Worm (Caenorhabditis elegans) whole organism, L2 larva: Measurements from ENCODE around the gene W05B10.6.

Experiments
- C34F6.9 ChIP-seq: fragments of 150-350 bp; optimal IDR thresholded peaks from 2 replicates; lab custom pipeline; 2014; ENCODE audit warnings: missing biosample characterization, missing genetic modification characterization
- ama-1 ChIP-seq: fragments of 150-350 bp; optimal IDR thresholded peaks from 2 replicates; lab custom pipeline; 2018; ENCODE audit warnings: inconsistent platforms
- ceh-16 ChIP-seq: fragments of 150-350 bp; optimal IDR thresholded peaks from 2 replicates; lab custom pipeline; 2014; ENCODE audit warnings: missing biosample characterization, missing genetic modification characterization
- ceh-82 ChIP-seq: fragments of 150-350 bp; optimal IDR thresholded peaks from 2 replicates; lab custom pipeline; 2014; ENCODE audit warnings: missing biosample characterization, missing genetic modification characterization
- dmd-4 ChIP-seq: sonication (generic microtip); optimal IDR thresholded peaks from 2 replicates; lab custom pipeline; 2017; ENCODE audit warnings: missing biosample characterization, missing genetic modification characterization
- lin-13 ChIP-seq: fragments of 150-350 bp; optimal IDR thresholded peaks from 2 replicates; lab custom pipeline; 2014; ENCODE audit warnings: missing biosample characterization, missing genetic modification reagents, missing genetic modification characterization
- lin-39 ChIP-seq: fragments of 150-350 bp; optimal IDR thresholded peaks from 2 replicates; lab custom pipeline; 2014; ENCODE audit warnings: missing biosample characterization, missing genetic modification reagents, missing genetic modification characterization
- lsy-2 ChIP-seq, 2 experiments: fragments of 150-350 bp in 1 of 2; sonication (generic microtip) in 1 of 2; optimal IDR thresholded peaks; 2 replicates each; lab custom pipeline; 2014 to 2017; ENCODE audit warnings: missing biosample characterization in 2 of 2, missing genetic modification characterization in 2 of 2
- mdl-1 ChIP-seq, 2 experiments: fragments of 150-350 bp in 1 of 2; sonication (generic microtip) in 1 of 2; optimal IDR thresholded peaks; 2 replicates each; lab custom pipeline; 2017; ENCODE audit warnings: missing biosample characterization in 2 of 2, missing genetic modification characterization in 2 of 2
- nhr-11 ChIP-seq: fragments of 150-350 bp; optimal IDR thresholded peaks from 2 replicates; lab custom pipeline; 2014; ENCODE audit warnings: missing biosample characterization, missing genetic modification characterization
- nhr-77 ChIP-seq: fragments of 150-350 bp; optimal IDR thresholded peaks from 2 replicates; lab custom pipeline; 2014; ENCODE audit warnings: missing biosample characterization, missing genetic modification characterization
- sma-9 ChIP-seq, 2 experiments: fragments of 150-350 bp in 1 of 2; sonication (generic microtip) in 1 of 2; optimal IDR thresholded peaks; 2 replicates each; lab custom pipeline; 2014 to 2016; ENCODE audit warnings: missing genetic modification characterization in 2 of 2, mild to moderate bottlenecking in 1 of 2, missing biosample characterization in 1 of 2, missing compliant biosample characterization in 1 of 2, missing genetic modification reagents in 1 of 2, moderate library complexity in 1 of 2
- unc-62 ChIP-seq: fragments of 150-350 bp; optimal IDR thresholded peaks from 2 replicates; lab custom pipeline; 2014; ENCODE audit warnings: missing biosample characterization, missing genetic modification reagents, missing genetic modification characterization
- ztf-11 ChIP-seq: sonication (generic microtip); optimal IDR thresholded peaks from 2 replicates; lab custom pipeline; 2017; ENCODE audit warnings: missing biosample characterization, missing genetic modification characterization

- no peak for TF ChIP-seq ztf-11 (tag; lab: Kevin White, UChicago)
- peak; percentile 66 to 80 for TF ChIP-seq mdl-1 (tag; optimal IDR thresholded peaks at IDR 0.05; lab: Kevin White, UChicago)
- no peak for TF ChIP-seq unc-62 (GFP tag; lab: Kevin White, UChicago)
- no peak for TF ChIP-seq nhr-77 (tag; lab: Kevin White, UChicago)
- TF ChIP-seq dmd-4 (tag; lab: Kevin White, UChicago) = no peak
- TF ChIP-seq ceh-16 = peak; percentile 57
- peak in 1 of 2 experiments; percentile 60 for TF ChIP-seq lsy-2 (tag; optimal IDR thresholded peaks at IDR 0.05; lab: Kevin White, UChicago)
- TF ChIP-seq C34F6.9 (tag; lab: Kevin White, UChicago) = peak; percentile 60
- TF ChIP-seq ama-1 (lab: Kevin White, UChicago) = peak; percentile 69
- TF ChIP-seq ceh-82 (tag; lab: Kevin White, UChicago) = no peak
- TF ChIP-seq sma-9 (GFP tag; optimal IDR thresholded peaks at IDR 0.05; lab: Kevin White, UChicago) = peak; percentile 99
- no peak for TF ChIP-seq sma-9 (tag; optimal IDR thresholded peaks at IDR 0.05; lab: Kevin White, UChicago)
- no peak for TF ChIP-seq lin-39
- TF ChIP-seq lin-13 = peak; percentile 47
- no peak for TF ChIP-seq nhr-11 (tag; lab: Kevin White, UChicago)
These were observed 20.8 kb downstream of the W05B10.6 start, which contains the start of gene F56H9.2 for ce11 chrV:12637238-12637690.
